Worm (Caenorhabditis elegans) whole organism, mixed stage, embryonic: ENCODE data around the gene T23F2.3.

Source experiments
- elt-3 ChIP-seq: fragments of 150-350 bp; optimal IDR thresholded peaks from 2 replicates; lab custom pipeline; 2014; ENCODE audit warnings: missing biosample characterization, missing genetic modification characterization
- nhr-76 ChIP-seq: sonication (generic microtip); optimal IDR thresholded peaks from 2 replicates; lab custom pipeline; 2017; ENCODE audit warnings: missing biosample characterization, missing genetic modification characterization
- unc-62 ChIP-seq: fragments of 150-350 bp; optimal IDR thresholded peaks from 2 replicates; lab custom pipeline; 2014; ENCODE audit warnings: missing biosample characterization, missing genetic modification reagents, missing genetic modification characterization

DNA sequence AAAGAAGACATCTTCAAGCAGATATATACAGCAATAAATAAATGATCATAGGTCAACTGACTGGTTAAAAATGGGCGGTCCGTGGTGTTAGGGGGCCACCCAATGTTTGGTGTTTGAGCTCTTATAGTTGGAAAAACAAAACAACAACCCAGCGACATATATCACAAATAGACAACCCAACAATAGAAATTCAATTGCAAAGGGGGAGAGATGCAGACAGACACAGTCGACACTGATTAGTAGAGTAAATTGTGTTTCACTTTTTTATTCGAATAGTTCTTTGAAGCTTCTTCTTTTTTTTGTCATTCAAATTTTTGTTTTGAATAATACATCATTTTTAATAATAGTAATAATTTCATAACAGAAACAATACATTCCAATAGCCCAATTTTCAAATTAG lies 3.3 kb upstream of the T23F2.3 start:
- TF ChIP-seq unc-62 (GFP tag; lab: Kevin White, UChicago) (no peak), nhr-76 (no peak), elt-3 (tag; lab: Kevin White, UChicago) (no peak)
